Worm (Caenorhabditis elegans) whole organism, L4 larva: Measurements from ENCODE around the gene cyp-14A2.

Source experiments
- D1046.2 ChIP-seq: fragments of 200-800 bp; sonication (Bioruptor generic); IDR thresholded peaks from 2 replicates; pipeline ENCODE4 v1.3.6; 2022; ENCODE audit warnings: missing genetic modification characterization, missing compliant biosample characterization
- F10B5.3 ChIP-seq: sonication (generic microtip); optimal IDR thresholded peaks from 2 replicates; lab custom pipeline; 2016; ENCODE audit warnings: mild to moderate bottlenecking, missing genetic modification characterization, missing compliant biosample characterization
- F26F4.8 ChIP-seq: fragments of 200-800 bp; sonication (Bioruptor generic); conservative IDR thresholded peaks from 2 replicates; pipeline ENCODE4 v1.3.6; 2022; ENCODE audit warnings: missing genetic modification characterization, missing compliant biosample characterization
- F37D6.2 ChIP-seq: sonication (generic microtip); optimal IDR thresholded peaks from 2 replicates; lab custom pipeline; 2016; ENCODE audit warnings: mild to moderate bottlenecking, missing genetic modification characterization, missing compliant biosample characterization
- F44E2.7 ChIP-seq: fragments of 200-800 bp; sonication (Bioruptor generic); IDR thresholded peaks from 2 replicates; pipeline ENCODE4 v2.1.2; 2022; ENCODE audit warnings: missing genetic modification characterization, missing compliant biosample characterization
- F49E8.2 ChIP-seq: sonication (generic microtip); optimal IDR thresholded peaks from 2 replicates; lab custom pipeline; 2016; ENCODE audit warnings: missing compliant biosample characterization, mild to moderate bottlenecking, missing genetic modification characterization, borderline replicate concordance
- R02D3.7 ChIP-seq: fragments of 150-350 bp; sonication (generic microtip); optimal IDR thresholded peaks from 3 replicates; lab custom pipeline; 2014; ENCODE audit warnings: missing biosample characterization, missing genetic modification characterization
- T26A8.4 ChIP-seq: fragments of 200-800 bp; sonication (Bioruptor generic); IDR thresholded peaks from 2 replicates; pipeline ENCODE4 v1.3.6; 2022; ENCODE audit warnings: missing genetic modification characterization, missing compliant biosample characterization
- Y5F2A.4 ChIP-seq: fragments of 200-800 bp; sonication (Bioruptor generic); optimal IDR thresholded peaks from 2 replicates; lab custom pipeline; 2018; ENCODE audit warnings: mild to moderate bottlenecking, missing genetic modification characterization, missing compliant biosample characterization
- ZK337.2 ChIP-seq: fragments of 200-800 bp; sonication (Bioruptor generic); IDR thresholded peaks from 2 replicates; pipeline ENCODE4 v1.3.6; 2022; ENCODE audit warnings: missing genetic modification reagents, missing genetic modification characterization, missing compliant biosample characterization
- ceh-28 ChIP-seq: fragments of 150-350 bp; optimal IDR thresholded peaks from 2 replicates; lab custom pipeline; 2014; ENCODE audit warnings: missing biosample characterization, missing genetic modification reagents, missing genetic modification characterization
- ceh-44 ChIP-seq: fragments of 200-800 bp; sonication (Bioruptor generic); IDR thresholded peaks from 2 replicates; pipeline ENCODE4 v1.3.6; 2022; ENCODE audit warnings: missing genetic modification reagents, missing genetic modification characterization, missing compliant biosample characterization
- ceh-82 ChIP-seq: sonication (generic microtip); optimal IDR thresholded peaks from 2 replicates; lab custom pipeline; 2017; ENCODE audit warnings: missing biosample characterization, missing genetic modification characterization
- cey-2 ChIP-seq: sonication (generic microtip); optimal IDR thresholded peaks from 3 replicates; lab custom pipeline; 2017; ENCODE audit warnings: missing genetic modification characterization, mild to moderate bottlenecking, missing compliant biosample characterization, antibody characterized with exemption, borderline replicate concordance; ENCODE audit not compliant: insufficient read depth
- ctbp-1 ChIP-seq: fragments of 200-800 bp; sonication (Bioruptor generic); IDR thresholded peaks from 2 replicates; pipeline ENCODE4 v1.3.6; 2022; ENCODE audit warnings: missing genetic modification reagents, missing genetic modification characterization, missing compliant biosample characterization
- daf-12 ChIP-seq: fragments of 150-350 bp; optimal IDR thresholded peaks from 2 replicates; lab custom pipeline; 2014; ENCODE audit warnings: missing biosample characterization, missing genetic modification reagents, missing genetic modification characterization
- daf-19 ChIP-seq: fragments of 200-800 bp; sonication (Bioruptor generic); conservative IDR thresholded peaks from 2 replicates; pipeline ENCODE4 v1.3.6; 2022; ENCODE audit warnings: missing genetic modification characterization, missing compliant biosample characterization
- daf-8 ChIP-seq: fragments of 200-800 bp; sonication (Bioruptor generic); IDR thresholded peaks from 2 replicates; pipeline ENCODE4 v1.3.6; 2022; ENCODE audit warnings: missing genetic modification characterization, missing compliant biosample characterization
- dmd-9 ChIP-seq: fragments of 200-800 bp; sonication (Bioruptor generic); IDR thresholded peaks from 2 replicates; pipeline ENCODE4 v1.3.6; 2022; ENCODE audit warnings: missing genetic modification reagents, missing genetic modification characterization, missing compliant biosample characterization
- dpl-1 ChIP-seq: fragments of 150-350 bp; optimal IDR thresholded peaks from 2 replicates; lab custom pipeline; 2014; ENCODE audit warnings: missing biosample characterization, missing genetic modification reagents, missing genetic modification characterization
- duxl-1 ChIP-seq: sonication (generic microtip); optimal IDR thresholded peaks from 2 replicates; lab custom pipeline; 2016; ENCODE audit warnings: mild to moderate bottlenecking, missing genetic modification characterization, moderate library complexity, missing compliant biosample characterization; ENCODE audit not compliant: poor library complexity
- hif-1 ChIP-seq, 2 experiments: sonication (generic microtip); optimal IDR thresholded peaks; 2 replicates each; lab custom pipeline; 2016 to 2017; ENCODE audit warnings: missing compliant biosample characterization in 2 of 2, missing genetic modification characterization in 2 of 2, missing genetic modification reagents in 2 of 2, missing genotype in 2 of 2, mild to moderate bottlenecking in 1 of 2
- hlh-30 ChIP-seq: sonication (generic microtip); optimal IDR thresholded peaks from 2 replicates; lab custom pipeline; 2017; ENCODE audit warnings: antibody characterized with exemption, mild to moderate bottlenecking, missing genetic modification characterization, missing compliant biosample characterization; ENCODE audit not compliant: insufficient read depth
- jun-1 ChIP-seq: fragments of 150-350 bp; optimal IDR thresholded peaks from 2 replicates; lab custom pipeline; 2014; ENCODE audit warnings: missing biosample characterization, missing genetic modification reagents, missing genetic modification characterization
- lin-39 ChIP-seq: fragments of 150-350 bp; optimal IDR thresholded peaks from 2 replicates; lab custom pipeline; 2014; ENCODE audit warnings: missing biosample characterization, missing genetic modification reagents, missing genetic modification characterization
- lir-3 ChIP-seq: sonication (generic microtip); optimal IDR thresholded peaks from 2 replicates; lab custom pipeline; 2016; ENCODE audit warnings: mild to moderate bottlenecking, missing genetic modification characterization, missing compliant biosample characterization
- madf-5 ChIP-seq, 2 experiments: fragments of 200-800 bp; sonication (Bioruptor generic); IDR thresholded peaks; 2 replicates each; pipeline ENCODE4 v1.3.6; 2022; ENCODE audit warnings: missing compliant biosample characterization in 2 of 2, missing genetic modification characterization in 2 of 2
- mdt-29 ChIP-seq: fragments of 200-800 bp; sonication (Bioruptor generic); IDR thresholded peaks from 2 replicates; pipeline ENCODE4 v1.3.6; 2022; ENCODE audit warnings: missing genetic modification reagents, missing genetic modification characterization, missing compliant biosample characterization
- mxl-3 ChIP-seq: fragments of 200-800 bp; sonication (Bioruptor generic); optimal IDR thresholded peaks from 2 replicates; lab custom pipeline; 2018; ENCODE audit warnings: mild to moderate bottlenecking, missing genetic modification characterization, missing compliant biosample characterization
- nhr-11 ChIP-seq: fragments of 150-350 bp; optimal IDR thresholded peaks from 2 replicates; lab custom pipeline; 2014; ENCODE audit warnings: missing biosample characterization, missing genetic modification characterization
- nhr-111 ChIP-seq: fragments of 200-800 bp; sonication (Bioruptor generic); optimal IDR thresholded peaks from 2 replicates; lab custom pipeline; 2018; ENCODE audit warnings: mild to moderate bottlenecking, missing genetic modification characterization, missing compliant biosample characterization
- nhr-237 ChIP-seq: sonication (generic microtip); optimal IDR thresholded peaks from 2 replicates; lab custom pipeline; 2017; ENCODE audit warnings: missing biosample characterization, missing genetic modification characterization
- nhr-25 ChIP-seq: sonication (generic microtip); optimal IDR thresholded peaks from 2 replicates; lab custom pipeline; 2017; ENCODE audit warnings: missing genetic modification characterization, mild to moderate bottlenecking, missing compliant biosample characterization, antibody characterized with exemption, moderate library complexity, borderline replicate concordance; ENCODE audit not compliant: insufficient read depth
- nhr-41 ChIP-seq: fragments of 200-800 bp; sonication (Bioruptor generic); IDR thresholded peaks from 2 replicates; pipeline ENCODE4 v1.3.6; 2022; ENCODE audit warnings: missing genetic modification reagents, missing genetic modification characterization, missing compliant biosample characterization
- nhr-48 ChIP-seq: sonication (generic microtip); optimal IDR thresholded peaks from 2 replicates; lab custom pipeline; 2016; ENCODE audit warnings: mild to moderate bottlenecking, missing genetic modification characterization, missing compliant biosample characterization
- nhr-77 ChIP-seq: fragments of 150-350 bp; optimal IDR thresholded peaks from 2 replicates; lab custom pipeline; 2014; ENCODE audit warnings: missing biosample characterization, missing genetic modification characterization
- pha-4 ChIP-seq, 2 experiments: fragments of 150-350 bp in 1 of 2; fragments of 200-800 bp in 1 of 2; sonication (Bioruptor generic) in 1 of 2; IDR thresholded peaks in 1 of 2; optimal IDR thresholded peaks in 1 of 2; 2 replicates each; pipeline versions ENCODE4 v1.3.6 to Lab custom; 2014 to 2022; ENCODE audit warnings: missing genetic modification characterization in 2 of 2, missing genetic modification reagents in 2 of 2, missing biosample characterization in 1 of 2, missing compliant biosample characterization in 1 of 2
- php-3 ChIP-seq: fragments of 200-800 bp; sonication (Bioruptor generic); IDR thresholded peaks from 2 replicates; pipeline ENCODE4 v1.3.6; 2022; ENCODE audit warnings: missing genetic modification reagents, missing genetic modification characterization, missing compliant biosample characterization
- rbr-2 ChIP-seq: sonication (generic microtip); optimal IDR thresholded peaks from 2 replicates; lab custom pipeline; 2016; ENCODE audit warnings: missing genotype, missing genetic modification characterization, missing compliant biosample characterization
- sdz-12 ChIP-seq: fragments of 200-800 bp; sonication (Bioruptor generic); optimal IDR thresholded peaks from 2 replicates; lab custom pipeline; 2018; ENCODE audit warnings: mild to moderate bottlenecking, missing genetic modification characterization, missing compliant biosample characterization
- skn-1 ChIP-seq: fragments of 150-350 bp; optimal IDR thresholded peaks from 2 replicates; lab custom pipeline; 2014; ENCODE audit warnings: missing biosample characterization, missing genetic modification characterization
- spr-1 ChIP-seq: sonication (generic microtip); optimal IDR thresholded peaks from 2 replicates; lab custom pipeline; 2016; ENCODE audit warnings: mild to moderate bottlenecking, missing genetic modification characterization, missing compliant biosample characterization
- spr-3 ChIP-seq: fragments of 200-800 bp; sonication (Bioruptor generic); optimal IDR thresholded peaks from 2 replicates; lab custom pipeline; 2018; ENCODE audit warnings: mild to moderate bottlenecking, missing genetic modification characterization, missing compliant biosample characterization
- tag-97 ChIP-seq: fragments of 200-800 bp; sonication (Bioruptor generic); IDR thresholded peaks from 2 replicates; pipeline ENCODE4 v1.3.6; 2022; ENCODE audit warnings: missing genetic modification characterization, missing compliant biosample characterization
- unc-130 ChIP-seq: sonication (generic microtip); optimal IDR thresholded peaks from 2 replicates; lab custom pipeline; 2016; ENCODE audit warnings: missing genetic modification reagents, missing genetic modification characterization, missing compliant biosample characterization
- unc-39 ChIP-seq: sonication (generic microtip); optimal IDR thresholded peaks from 2 replicates; lab custom pipeline; 2017; ENCODE audit warnings: missing biosample characterization, missing genetic modification characterization
- vab-7 ChIP-seq: fragments of 200-800 bp; sonication (Bioruptor generic); IDR thresholded peaks from 2 replicates; pipeline ENCODE4 v1.3.6; 2022; ENCODE audit warnings: missing genetic modification reagents, missing genetic modification characterization, missing compliant biosample characterization
- zag-1 ChIP-seq: fragments of 150-350 bp; optimal IDR thresholded peaks from 2 replicates; lab custom pipeline; 2014; ENCODE audit warnings: missing biosample characterization, missing genetic modification characterization
- zfp-3 ChIP-seq: fragments of 200-800 bp; sonication (Bioruptor generic); conservative IDR thresholded peaks from 2 replicates; pipeline ENCODE4 v1.3.6; 2022; ENCODE audit warnings: missing genetic modification reagents, missing genetic modification characterization, missing compliant biosample characterization
- ztf-11 ChIP-seq: fragments of 150-350 bp; optimal IDR thresholded peaks from 2 replicates; lab custom pipeline; 2014; ENCODE audit warnings: missing biosample characterization, missing genetic modification characterization

Gene cyp-14A2

ce11 chrX:13264550-13264949 lies 4.9 kb downstream of the cyp-14A2 start:
- TF ChIP-seq hif-1 (tag; optimal IDR thresholded peaks at IDR 0.05; lab: Kevin White, UChicago) (peak; percentile 33 to 51), ctbp-1 (GFP tag; lab: Robert Waterston, UW) (peak; percentile 82), lir-3 (tag; lab: Kevin White, UChicago) (peak; percentile 70), nhr-25 (tag; lab: Kevin White, UChicago) (no peak), spr-1 (tag; lab: Kevin White, UChicago) (peak; percentile 60), ceh-28 (tag; lab: Kevin White, UChicago) (no peak), nhr-111 (peak; percentile 61), unc-39 (tag; lab: Kevin White, UChicago) (no peak), ceh-44 (peak; percentile 44; the same call in 1 of the 2 replicates), nhr-41 (GFP tag; lab: Robert Waterston, UW) (peak; percentile 76; the same call in 1 of the 2 replicates), skn-1 (no peak), pha-4 (GFP tag; IDR thresholded peaks at IDR 0.05; lab: Robert Waterston, UW) (peak; percentile 89), pha-4 (tag; optimal IDR thresholded peaks at IDR 0.05; lab: Kevin White, UChicago) (no peak), daf-12 (tag; lab: Kevin White, UChicago) (no peak), Y5F2A.4 (no peak), daf-8 (GFP tag; lab: Robert Waterston, UW) (0 out of 2 replicates have a peak, but pooled peaks have one; percentile 58), nhr-237 (tag; lab: Kevin White, UChicago) (no peak), hlh-30 (peak; percentile 70), zag-1 (no peak), duxl-1 (peak; percentile 61), zfp-3 (GFP tag; lab: Robert Waterston, UW) (peak; percentile 65; the same call in 1 of the 2 replicates), dmd-9 (GFP tag; lab: Robert Waterston, UW) (peak; percentile 77; the same call in 1 of the 2 replicates), dpl-1 (GFP tag; lab: Kevin White, UChicago) (no peak), F44E2.7 (peak; percentile 91), mxl-3 (GFP tag; lab: Kevin White, UChicago) (peak; percentile 54), ceh-82 (tag; lab: Kevin White, UChicago) (no peak), nhr-11 (tag; lab: Kevin White, UChicago) (no peak), lin-39 (tag; lab: Kevin White, UChicago) (no peak), nhr-48 (tag; lab: Kevin White, UChicago) (peak; percentile 71), nhr-77 (tag; lab: Kevin White, UChicago) (peak; percentile 22), tag-97 (GFP tag; lab: Robert Waterston, UW) (no peak), spr-3 (peak; percentile 15), ztf-11 (tag; lab: Kevin White, UChicago) (no peak), ZK337.2 (GFP tag; lab: Robert Waterston, UW) (peak; percentile 82), mdt-29 (GFP tag; lab: Robert Waterston, UW) (peak; percentile 83), F37D6.2 (tag; lab: Kevin White, UChicago) (peak; percentile 59), daf-19 (0 out of 2 replicates have a peak, but pooled peaks have one; percentile 31), php-3 (peak; percentile 76), jun-1 (tag; lab: Kevin White, UChicago) (peak; percentile 32), unc-130 (GFP tag; lab: Kevin White, UChicago) (peak; percentile 14), rbr-2 (tag; lab: Kevin White, UChicago) (peak; percentile 64), sdz-12 (peak; percentile 49), F10B5.3 (peak; percentile 53), vab-7 (GFP tag; lab: Robert Waterston, UW) (peak; percentile 93), F26F4.8 (GFP tag; lab: Robert Waterston, UW) (peak; percentile 94), madf-5 (GFP tag; IDR thresholded peaks at IDR 0.05; lab: Robert Waterston, UW) (peak; percentile 54 to 81; a peak in 2 of 4 replicates), T26A8.4 (no peak; the same call in 1 of the 2 replicates), cey-2 (tag; lab: Kevin White, UChicago) (no peak), D1046.2 (GFP tag; lab: Robert Waterston, UW) (peak; percentile 80; the same call in 1 of the 2 replicates), F49E8.2 (tag; lab: Kevin White, UChicago) (peak; percentile 39), R02D3.7 (tag; lab: Kevin White, UChicago) (no peak)
